Worm (Caenorhabditis elegans): Measurements from ENCODE around the gene ZK1320.7.

- TF ChIP-seq dao-5 (tag; optimal IDR thresholded peaks at IDR 0.05) (no peak), W03F9.2 (tag; optimal IDR thresholded peaks at IDR 0.05) (no peak), him-1 (tag; optimal IDR thresholded peaks at IDR 0.05) (no peak)
Observed at ce11 chrII:9646122-9646555, 25.3 kb upstream of the ZK1320.7 start.

All from whole organism, L4/young adult.